Worm (Caenorhabditis elegans): Measurements from ENCODE around the gene T27E4.1.

The T27E4.1 gene

ce11 chrV:9092209-9092608 lies at the start of gene T27E4.1:
Gene T27E4.1 (plus strand): TSS chrV:9092345.
- TF ChIP-seq fos-1 (tag; optimal IDR thresholded peaks at IDR 0.05) (no peak), lsy-2 (tag; optimal IDR thresholded peaks at IDR 0.05) (peak in 1 of 2 experiments; percentile 4), C34F6.9 (tag; optimal IDR thresholded peaks at IDR 0.05) (peak; percentile 40), aly-2 (tag; optimal IDR thresholded peaks at IDR 0.05) (no peak), unc-55 (GFP tag; optimal IDR thresholded peaks at IDR 0.05) (peak; percentile 53), sma-9 (GFP tag; optimal IDR thresholded peaks at IDR 0.05) (peak; percentile 28), sma-9 (tag; optimal IDR thresholded peaks at IDR 0.05) (no peak), ceh-16 (tag; optimal IDR thresholded peaks at IDR 0.05) (no peak), nhr-129 (tag; optimal IDR thresholded peaks at IDR 0.05) (peak; percentile 24), zag-1 (tag; optimal IDR thresholded peaks at IDR 0.05) (peak; percentile 53)

- TF ChIP-seq Y55F3AM.14 (GFP tag; optimal IDR thresholded peaks at IDR 0.05) (no peak), ztf-11 (tag; optimal IDR thresholded peaks at IDR 0.05) (no peak), F13H6.1 (tag; optimal IDR thresholded peaks at IDR 0.05) (no peak), sem-4 (tag; optimal IDR thresholded peaks at IDR 0.05) (no peak), egl-27 (tag; optimal IDR thresholded peaks at IDR 0.05) (no peak), nhr-129 (tag; optimal IDR thresholded peaks at IDR 0.05) (no peak), mab-5 (tag; optimal IDR thresholded peaks at IDR 0.05) (no peak), lin-13 (GFP tag; optimal IDR thresholded peaks at IDR 0.05) (no peak)
These were observed 47.3 kb upstream of the T27E4.1 start, which contains the start of gene nhr-30 for ce11 chrV:9044871-9045270. Gene nhr-30 (plus strand): TSS chrV:9045171.

- peak; percentile 26 for TF ChIP-seq nhr-21 (tag; optimal IDR thresholded peaks at IDR 0.05)
- no peak for TF ChIP-seq lin-11 (tag; optimal IDR thresholded peaks at IDR 0.05)
These were observed 44.5 kb upstream of the T27E4.1 start, which contains the start of gene C25E10.17 for ce11 chrV:9047555-9048049. Gene C25E10.17 (minus strand): TSS chrV:9047605.

- TF ChIP-seq aly-2 (tag; optimal IDR thresholded peaks at IDR 0.05) (no peak), nhr-21 (tag; optimal IDR thresholded peaks at IDR 0.05) (no peak), sem-4 (tag; optimal IDR thresholded peaks at IDR 0.05) (no peak), nhr-6 (tag; optimal IDR thresholded peaks at IDR 0.05) (no peak), ztf-4 (tag; optimal IDR thresholded peaks at IDR 0.05) (no peak), ceh-82 (tag; optimal IDR thresholded peaks at IDR 0.05) (no peak), lin-13 (GFP tag; optimal IDR thresholded peaks at IDR 0.05) (no peak)
These were observed 42.9 kb upstream of the T27E4.1 start for ce11 chrV:9049271-9049670.

- no peak for TF ChIP-seq ztf-1 (GFP tag; conservative IDR thresholded peaks at IDR 0.05)
These were observed 41.0 kb upstream of the T27E4.1 start, which contains the start of gene C25E10.7 for ce11 chrV:9051100-9051499. Gene C25E10.7 (minus strand): TSS chrV:9051200.

ce11 chrV:9053235-9053634 lies 38.9 kb upstream of the T27E4.1 start:
- TF ChIP-seq nhr-23 (tag; optimal IDR thresholded peaks at IDR 0.05) (no peak), dmd-4 (tag; optimal IDR thresholded peaks at IDR 0.05) (no peak), unc-39 (tag; optimal IDR thresholded peaks at IDR 0.05) (no peak), elt-1 (tag; optimal IDR thresholded peaks at IDR 0.05) (no peak), zag-1 (tag; optimal IDR thresholded peaks at IDR 0.05) (no peak), gmeb-1 (tag; optimal IDR thresholded peaks at IDR 0.05) (no peak), ceh-82 (tag; optimal IDR thresholded peaks at IDR 0.05) (no peak), aly-2 (tag; optimal IDR thresholded peaks at IDR 0.05) (no peak), elt-3 (tag; optimal IDR thresholded peaks at IDR 0.05) (no peak), C34F6.9 (tag; optimal IDR thresholded peaks at IDR 0.05) (no peak), alr-1 (tag; optimal IDR thresholded peaks at IDR 0.05) (no peak), sem-4 (tag; optimal IDR thresholded peaks at IDR 0.05) (no peak), mbf-1 (tag; optimal IDR thresholded peaks at IDR 0.05) (no peak), lin-11 (tag; optimal IDR thresholded peaks at IDR 0.05) (no peak), peb-1 (tag; optimal IDR thresholded peaks at IDR 0.05) (no peak)

ce11 chrV:9053969-9054368 lies 38.2 kb upstream of the T27E4.1 start, which contains the start of gene C25E10.8:
Gene C25E10.8 (minus strand): TSS chrV:9054069.
- no peak for TF ChIP-seq ztf-4 (tag; optimal IDR thresholded peaks at IDR 0.05)
- no peak for TF ChIP-seq ZK546.5 (tag; optimal IDR thresholded peaks at IDR 0.05)
- no peak for TF ChIP-seq crh-2 (tag; optimal IDR thresholded peaks at IDR 0.05)
- TF ChIP-seq aly-2 (tag; optimal IDR thresholded peaks at IDR 0.05) = no peak
- TF ChIP-seq mab-5 (tag; optimal IDR thresholded peaks at IDR 0.05) = no peak
- TF ChIP-seq fos-1 (tag; optimal IDR thresholded peaks at IDR 0.05) = no peak
- no peak for TF ChIP-seq mdl-1 (tag; optimal IDR thresholded peaks at IDR 0.05)
- no peak for TF ChIP-seq unc-55 (GFP tag; optimal IDR thresholded peaks at IDR 0.05)

All from whole organism, L2 larva.